Fruit fly (Drosophila melanogaster) whole organism, embryonic: Measurements from ENCODE around the gene CCT3.

ENCODE experiments used
- BEAF-32 ChIP-seq: fragments of 200-800 bp; sonication (Bioruptor generic); optimal IDR thresholded peaks from 3 replicates; lab custom pipeline; 2017; ENCODE audit warnings: missing biosample characterization, missing genetic modification characterization, mild to moderate bottlenecking, moderate library complexity, missing genetic modification reagents
- Bgb ChIP-seq: fragments of 200-800 bp; sonication (Bioruptor generic); IDR thresholded peaks from 2 replicates; pipeline ENCODE4 v1.3.6; 2022; ENCODE audit warnings: missing biosample characterization, missing genetic modification characterization; ENCODE audit not compliant: partially characterized antibody
- Blimp-1 ChIP-seq: fragments of 200-800 bp; sonication (Bioruptor generic); optimal IDR thresholded peaks from 3 replicates; lab custom pipeline; 2018; ENCODE audit warnings: missing biosample characterization, missing genetic modification characterization, mild to moderate bottlenecking, moderate library complexity, missing genetic modification reagents
- CG10979 ChIP-seq: fragments of 200-800 bp; sonication (Bioruptor generic); optimal IDR thresholded peaks from 2 replicates; lab custom pipeline; 2018; ENCODE audit warnings: missing biosample characterization, mild to moderate bottlenecking, missing genetic modification characterization, moderate library complexity
- CG14441 ChIP-seq: fragments of 200-800 bp; sonication (Bioruptor generic); IDR thresholded peaks from 2 replicates; pipeline ENCODE4 v1.3.6; 2022; ENCODE audit warnings: missing biosample characterization, missing genetic modification characterization
- CG17186 ChIP-seq: fragments of 200-800 bp; sonication (Bioruptor generic); optimal IDR thresholded peaks from 3 replicates; lab custom pipeline; 2017; ENCODE audit warnings: missing biosample characterization, missing genetic modification reagents, missing genetic modification characterization
- CG18262 ChIP-seq: fragments of 200-800 bp; optimal IDR thresholded peaks from 3 replicates; lab custom pipeline; 2019; ENCODE audit warnings: missing biosample characterization, mild to moderate bottlenecking, missing genetic modification characterization, moderate library complexity
- CG31388 ChIP-seq: fragments of 200-800 bp; sonication (Bioruptor generic); optimal IDR thresholded peaks from 2 replicates; lab custom pipeline; 2016; ENCODE audit warnings: missing biosample characterization, missing genetic modification characterization
- CG33213 ChIP-seq: fragments of 200-800 bp; sonication (Bioruptor generic); optimal IDR thresholded peaks from 3 replicates; lab custom pipeline; 2016; ENCODE audit warnings: missing biosample characterization, missing genetic modification characterization
- CG34376 ChIP-seq: fragments of 200-800 bp; sonication (Bioruptor generic); optimal IDR thresholded peaks from 2 replicates; lab custom pipeline; 2018; ENCODE audit warnings: missing biosample characterization, mild to moderate bottlenecking, missing genetic modification characterization
- CG3838 ChIP-seq: fragments of 200-800 bp; sonication (Bioruptor generic); optimal IDR thresholded peaks from 3 replicates; lab custom pipeline; 2016; ENCODE audit warnings: missing biosample characterization, missing genetic modification characterization
- CG4328 ChIP-seq: fragments of 200-800 bp; sonication (Bioruptor generic); optimal IDR thresholded peaks from 3 replicates; lab custom pipeline; 2017; ENCODE audit warnings: missing biosample characterization, missing genetic modification reagents, missing genetic modification characterization
- CG4360 ChIP-seq: fragments of 200-800 bp; sonication (Bioruptor generic); IDR thresholded peaks from 2 replicates; pipeline ENCODE4 v1.3.6; 2022; ENCODE audit warnings: missing biosample characterization, missing genetic modification characterization
- CG4404 ChIP-seq: fragments of 200-800 bp; sonication (Bioruptor generic); IDR thresholded peaks from 2 replicates; pipeline ENCODE4 v1.3.6; 2022; ENCODE audit warnings: missing biosample characterization, missing genetic modification characterization
- CG5245 ChIP-seq: fragments of 200-800 bp; sonication (Bioruptor generic); optimal IDR thresholded peaks from 3 replicates; lab custom pipeline; 2016; ENCODE audit warnings: missing biosample characterization, missing genetic modification characterization
- CG7372 ChIP-seq: fragments of 200-800 bp; sonication (Bioruptor generic); IDR thresholded peaks from 2 replicates; pipeline ENCODE4 v1.3.6; 2022; ENCODE audit warnings: missing biosample characterization, missing genetic modification characterization
- CG8765 ChIP-seq: fragments of 200-800 bp; sonication (Bioruptor generic); IDR thresholded peaks from 2 replicates; pipeline ENCODE4 v1.3.6; 2022; ENCODE audit warnings: missing biosample characterization, missing genetic modification characterization
- Doc3 ChIP-seq: fragments of 200-800 bp; sonication (Bioruptor generic); IDR thresholded peaks from 3 replicates; pipeline ENCODE4 v1.3.6; 2022; ENCODE audit warnings: missing biosample characterization, missing genetic modification characterization; ENCODE audit not compliant: partially characterized antibody
- Lim3 ChIP-seq: fragments of 200-800 bp; sonication (Bioruptor generic); IDR thresholded peaks from 2 replicates; pipeline ENCODE4 v1.3.6; 2022; ENCODE audit warnings: missing biosample characterization, missing genetic modification characterization
- Max ChIP-seq: fragments of 200-800 bp; sonication (Bioruptor generic); optimal IDR thresholded peaks from 2 replicates; lab custom pipeline; 2016; ENCODE audit warnings: missing biosample characterization, mild to moderate bottlenecking, missing genetic modification characterization
- Scr ChIP-seq: fragments of 200-800 bp; sonication (Bioruptor generic); IDR thresholded peaks from 2 replicates; pipeline ENCODE4 v1.3.6; 2022; ENCODE audit warnings: missing biosample characterization, missing genetic modification characterization; ENCODE audit not compliant: partially characterized antibody
- ab ChIP-seq: fragments of 200-800 bp; sonication (Bioruptor generic); optimal IDR thresholded peaks from 2 replicates; lab custom pipeline; 2016; ENCODE audit warnings: missing biosample characterization, missing genetic modification characterization
- abd-A ChIP-seq: fragments of 200-800 bp; sonication (Bioruptor generic); optimal IDR thresholded peaks from 3 replicates; lab custom pipeline; 2019; ENCODE audit warnings: missing biosample characterization, mild to moderate bottlenecking, missing genetic modification characterization, moderate library complexity
- amos ChIP-seq: fragments of 200-800 bp; sonication (Bioruptor generic); IDR thresholded peaks from 2 replicates; pipeline ENCODE4 v1.3.6; 2022; ENCODE audit warnings: missing biosample characterization, missing genetic modification characterization; ENCODE audit not compliant: partially characterized antibody
- ap ChIP-seq: fragments of 200-800 bp; sonication (Bioruptor generic); IDR thresholded peaks from 2 replicates; pipeline ENCODE4 v1.3.6; 2022; ENCODE audit warnings: missing biosample characterization, missing genetic modification characterization
- ara ChIP-seq: fragments of 200-800 bp; sonication (Bioruptor generic); IDR thresholded peaks from 2 replicates; pipeline ENCODE4 v1.3.6; 2022; ENCODE audit warnings: missing biosample characterization, missing genetic modification characterization
- bab2 ChIP-seq: fragments of 200-800 bp; sonication (Bioruptor generic); optimal IDR thresholded peaks from 2 replicates; lab custom pipeline; 2016; ENCODE audit warnings: missing biosample characterization, missing genetic modification characterization
- cas ChIP-seq: fragments of 200-800 bp; sonication (Bioruptor generic); IDR thresholded peaks from 2 replicates; pipeline ENCODE4 v1.3.6; 2022; ENCODE audit warnings: missing biosample characterization, missing genetic modification characterization
- cato ChIP-seq: fragments of 200-800 bp; sonication (Bioruptor generic); optimal IDR thresholded peaks from 2 replicates; lab custom pipeline; 2016; ENCODE audit warnings: missing biosample characterization, missing genetic modification characterization, borderline replicate concordance
- chif ChIP-seq, 2 experiments: fragments of 200-800 bp; sonication (Bioruptor generic); optimal IDR thresholded peaks; 3 replicates each; lab custom pipeline; 2016; ENCODE audit warnings: missing biosample characterization in 2 of 2, missing genetic modification characterization in 2 of 2
- chn ChIP-seq: fragments of 200-800 bp; sonication (Bioruptor generic); optimal IDR thresholded peaks from 2 replicates; lab custom pipeline; 2016; ENCODE audit warnings: missing biosample characterization, missing genetic modification characterization
- dati ChIP-seq: fragments of 200-800 bp; sonication (Bioruptor generic); IDR thresholded peaks from 2 replicates; pipeline ENCODE4 v1.3.6; 2022; ENCODE audit warnings: missing biosample characterization, missing genetic modification characterization
- ems ChIP-seq: fragments of 200-800 bp; sonication (Bioruptor generic); optimal IDR thresholded peaks from 3 replicates; lab custom pipeline; 2016; ENCODE audit warnings: missing biosample characterization, missing genetic modification characterization
- fd64A ChIP-seq: fragments of 200-800 bp; sonication (Bioruptor generic); optimal IDR thresholded peaks from 3 replicates; lab custom pipeline; 2018; ENCODE audit warnings: missing biosample characterization, mild to moderate bottlenecking, missing genetic modification characterization
- ftz-f1 ChIP-seq: fragments of 200-800 bp; sonication (Bioruptor generic); optimal IDR thresholded peaks from 2 replicates; lab custom pipeline; 2016; ENCODE audit warnings: missing biosample characterization, missing genetic modification characterization
- fu2 ChIP-seq: fragments of 200-800 bp; sonication (Bioruptor generic); optimal IDR thresholded peaks from 2 replicates; lab custom pipeline; 2016; ENCODE audit warnings: missing biosample characterization, missing genetic modification characterization
- gcm2 ChIP-seq: fragments of 200-800 bp; sonication (Bioruptor generic); optimal IDR thresholded peaks from 2 replicates; lab custom pipeline; 2016; ENCODE audit warnings: missing biosample characterization, missing genetic modification characterization
- gsb ChIP-seq: fragments of 200-800 bp; sonication (Bioruptor generic); IDR thresholded peaks from 2 replicates; pipeline ENCODE4 v1.3.6; 2022; ENCODE audit warnings: missing biosample characterization, missing genetic modification characterization
- her ChIP-seq: fragments of 200-800 bp; sonication (Bioruptor generic); optimal IDR thresholded peaks from 2 replicates; lab custom pipeline; 2016; ENCODE audit warnings: missing biosample characterization, missing genetic modification characterization
- jumu ChIP-seq: fragments of 200-800 bp; sonication (Bioruptor generic); optimal IDR thresholded peaks from 3 replicates; lab custom pipeline; 2016; ENCODE audit warnings: missing biosample characterization, missing genetic modification characterization
- lilli ChIP-seq: fragments of 200-800 bp; sonication (Bioruptor generic); optimal IDR thresholded peaks from 3 replicates; lab custom pipeline; 2016; ENCODE audit warnings: missing biosample characterization, missing genetic modification characterization
- mirr ChIP-seq: fragments of 200-800 bp; sonication (Bioruptor generic); optimal IDR thresholded peaks from 3 replicates; lab custom pipeline; 2018; ENCODE audit warnings: missing biosample characterization, mild to moderate bottlenecking, missing genetic modification characterization
- mld ChIP-seq: fragments of 200-800 bp; sonication (Bioruptor generic); IDR thresholded peaks from 3 replicates; pipeline ENCODE4 v1.3.6; 2022; ENCODE audit warnings: missing biosample characterization, missing genetic modification characterization; ENCODE audit not compliant: partially characterized antibody
- pfk ChIP-seq: fragments of 200-800 bp; sonication (Bioruptor generic); optimal IDR thresholded peaks from 2 replicates; lab custom pipeline; 2018; ENCODE audit warnings: missing biosample characterization, mild to moderate bottlenecking, missing genetic modification characterization, moderate library complexity
- rib ChIP-seq: fragments of 200-800 bp; sonication (Bioruptor generic); IDR thresholded peaks from 2 replicates; pipeline ENCODE4 v1.3.6; 2022; ENCODE audit warnings: missing biosample characterization, missing genetic modification characterization
- trem ChIP-seq: fragments of 200-800 bp; optimal IDR thresholded peaks from 3 replicates; lab custom pipeline; 2019; ENCODE audit warnings: missing biosample characterization, mild to moderate bottlenecking, missing genetic modification characterization, moderate library complexity

CCT3 gene

dm6 chr3R:16655000-16655493 is 7.6 kb downstream of the CCT3 start (continued):
- TF ChIP-seq ara (GFP tag; lab: Robert Waterston, UW) (peak; percentile 42; the same call in 1 of the 2 replicates), CG4328 (GFP tag; lab: Kevin White, UChicago) (peak; percentile 39), Blimp-1 (GFP tag; lab: Kevin White, UChicago) (peak; percentile 19), amos (GFP tag; lab: Robert Waterston, UW) (peak; percentile 11; the same call in 1 of the 2 replicates), Lim3 (GFP tag; lab: Robert Waterston, UW) (no peak), fd64A (GFP tag; lab: Kevin White, UChicago) (peak; percentile 15), CG7372 (GFP tag; lab: Robert Waterston, UW) (no peak), BEAF-32 (GFP tag; lab: Kevin White, UChicago) (no peak), CG34376 (peak; percentile 33)

- no peak for TF ChIP-seq cato (GFP tag; lab: Kevin White, UChicago)
- no peak for TF ChIP-seq gsb (GFP tag; lab: Robert Waterston, UW)
- peak; percentile 81; the same call in 2 of the 3 replicates for TF ChIP-seq mld
- no peak for TF ChIP-seq CG3838 (GFP tag; lab: Kevin White, UChicago)
- peak; percentile 47 for TF ChIP-seq her (GFP tag; lab: Kevin White, UChicago)
- TF ChIP-seq amos (GFP tag; lab: Robert Waterston, UW): peak; percentile 74
- no peak for TF ChIP-seq CG31388 (GFP tag; lab: Kevin White, UChicago)
- TF ChIP-seq ems: peak; percentile 53
- TF ChIP-seq bab2 (GFP tag; lab: Kevin White, UChicago): peak; percentile 37
- no peak for TF ChIP-seq CG4404 (GFP tag; lab: Robert Waterston, UW)
- no peak for TF ChIP-seq mirr (GFP tag; lab: Kevin White, UChicago)
- no peak for TF ChIP-seq rib (GFP tag; lab: Robert Waterston, UW)
- 0 out of 2 replicates have a peak, but pooled peaks have one; percentile 12 for TF ChIP-seq dati (GFP tag; lab: Robert Waterston, UW)
- no peak for TF ChIP-seq CG8765 (GFP tag; lab: Robert Waterston, UW)
- peak; percentile 1 for TF ChIP-seq chn (GFP tag; lab: Kevin White, UChicago)
- no peak for TF ChIP-seq Max (GFP tag; lab: Kevin White, UChicago)
- no peak for TF ChIP-seq ab (GFP tag; lab: Kevin White, UChicago)
- TF ChIP-seq cas (GFP tag; lab: Robert Waterston, UW): no peak
- peak; percentile 72 for TF ChIP-seq CG33213 (GFP tag; lab: Kevin White, UChicago)
- TF ChIP-seq Scr (GFP tag; lab: Robert Waterston, UW): peak; percentile 74
- TF ChIP-seq ftz-f1 (GFP tag; lab: Kevin White, UChicago): no peak
- no peak for TF ChIP-seq CG10979 (tag; lab: Kevin White, UChicago)
- TF ChIP-seq ap: no peak
- TF ChIP-seq CG5245 (GFP tag; lab: Kevin White, UChicago): peak; percentile 4
- peak; percentile 24 for TF ChIP-seq abd-A (tag; lab: Kevin White, UChicago)
- peak; percentile 47 for TF ChIP-seq lilli (GFP tag; lab: Kevin White, UChicago)
- peak; percentile 8 for TF ChIP-seq CG18262 (tag; lab: Kevin White, UChicago)
- peak; percentile 18 for TF ChIP-seq jumu
- TF ChIP-seq CG4360: no peak
- peak; percentile 49; the same call in 2 of the 3 replicates for TF ChIP-seq Doc3
- TF ChIP-seq CG14441 (GFP tag; lab: Robert Waterston, UW): peak; percentile 43; the same call in 1 of the 2 replicates
- TF ChIP-seq Bgb (GFP tag; lab: Robert Waterston, UW): peak; percentile 78
- TF ChIP-seq gcm2: no peak
- TF ChIP-seq trem: peak; percentile 15
- no peak for TF ChIP-seq pfk (GFP tag; lab: Kevin White, UChicago)
- no peak for TF ChIP-seq CG17186 (GFP tag; lab: Kevin White, UChicago)
- no peak for TF ChIP-seq fu2 (GFP tag; lab: Kevin White, UChicago)
- TF ChIP-seq chif (GFP tag; optimal IDR thresholded peaks at IDR 0.05; lab: Kevin White, UChicago): peak in 1 of 2 experiments; percentile 33
Observed at dm6 chr3R:16655494-16656493, 8.4 kb downstream of the CCT3 start, which contains the start of gene modSP. modSP (minus strand) TSS chr3R:16655662.
